Worm (Caenorhabditis elegans) whole organism, young adult: ENCODE results near the gene skp-1.

Experiments
- B0261.1 ChIP-seq: sonication (generic microtip); optimal IDR thresholded peaks from 2 replicates; lab custom pipeline; 2016; ENCODE audit warnings: mild to moderate bottlenecking, missing genetic modification characterization, moderate library complexity, missing compliant biosample characterization
- B0336.3 ChIP-seq: fragments of 200-800 bp; sonication (Bioruptor generic); IDR thresholded peaks from 2 replicates; pipeline ENCODE4 v1.3.6; 2022; ENCODE audit warnings: missing genetic modification characterization, missing compliant biosample characterization
- D2030.7 ChIP-seq: fragments of 200-800 bp; sonication (Bioruptor generic); IDR thresholded peaks from 2 replicates; pipeline ENCODE4 v1.3.6; 2022; ENCODE audit warnings: missing genetic modification reagents, missing genetic modification characterization, missing compliant biosample characterization
- F22D6.2 ChIP-seq: sonication (generic microtip); optimal IDR thresholded peaks from 2 replicates; lab custom pipeline; 2016; ENCODE audit warnings: mild to moderate bottlenecking, missing genetic modification characterization, missing compliant biosample characterization
- F39B2.1 ChIP-seq: fragments of 200-800 bp; sonication (Bioruptor generic); IDR thresholded peaks from 2 replicates; pipeline ENCODE4 v1.3.6; 2022; ENCODE audit warnings: missing genetic modification reagents, missing genetic modification characterization, missing compliant biosample characterization
- Y53F4B.3 ChIP-seq: fragments of 200-800 bp; sonication (Bioruptor generic); IDR thresholded peaks from 2 replicates; pipeline ENCODE4 v1.3.6; 2022; ENCODE audit warnings: missing genetic modification reagents, missing genetic modification characterization, missing compliant biosample characterization
- Y53G8AR.9 ChIP-seq: fragments of 200-800 bp; sonication (Bioruptor generic); conservative IDR thresholded peaks from 2 replicates; pipeline ENCODE4 v1.3.6; 2022; ENCODE audit warnings: missing genetic modification reagents, missing genetic modification characterization, missing compliant biosample characterization
- Y56A3A.18 ChIP-seq: fragments of 200-800 bp; sonication (Bioruptor generic); IDR thresholded peaks from 2 replicates; pipeline ENCODE4 v1.3.6; 2022; ENCODE audit warnings: missing genetic modification reagents, missing genetic modification characterization, missing compliant biosample characterization
- ama-1 ChIP-seq, 3 experiments: fragments of 150-350 bp in 1 of 3; sonication (generic microtip) in 2 of 3; optimal IDR thresholded peaks; 2 replicates each; lab custom pipeline; 2014 to 2018; ENCODE audit warnings: missing biosample characterization in 2 of 3, missing genetic modification characterization in 2 of 3, missing genetic modification reagents in 2 of 3
- athp-1 ChIP-seq: sonication (generic microtip); optimal IDR thresholded peaks from 2 replicates; lab custom pipeline; 2017; ENCODE audit warnings: mild to moderate bottlenecking, missing genetic modification characterization, missing compliant biosample characterization
- attf-3 ChIP-seq: fragments of 200-800 bp; sonication (Bioruptor generic); conservative IDR thresholded peaks from 2 replicates; pipeline ENCODE4 v1.3.6; 2022; ENCODE audit warnings: missing genetic modification reagents, missing genetic modification characterization, missing compliant biosample characterization
- attf-6 ChIP-seq: fragments of 200-800 bp; sonication (Bioruptor generic); IDR thresholded peaks from 2 replicates; pipeline ENCODE4 v1.3.6; 2022; ENCODE audit warnings: missing genetic modification reagents, missing genetic modification characterization, missing compliant biosample characterization
- bed-1 ChIP-seq: fragments of 200-800 bp; sonication (Bioruptor generic); IDR thresholded peaks from 2 replicates; pipeline ENCODE4 v1.3.6; 2022; ENCODE audit warnings: missing genetic modification reagents, missing genetic modification characterization, missing compliant biosample characterization
- ccch-3 ChIP-seq: fragments of 200-800 bp; sonication (Bioruptor generic); optimal IDR thresholded peaks from 2 replicates; lab custom pipeline; 2018; ENCODE audit warnings: mild to moderate bottlenecking, missing genetic modification characterization, missing compliant biosample characterization
- ceh-40 ChIP-seq: fragments of 200-800 bp; sonication (Bioruptor generic); IDR thresholded peaks from 2 replicates; pipeline ENCODE4 v1.3.6; 2022; ENCODE audit warnings: missing genetic modification characterization, missing compliant biosample characterization
- ceh-58 ChIP-seq: fragments of 200-800 bp; sonication (Bioruptor generic); IDR thresholded peaks from 2 replicates; pipeline ENCODE4 v1.3.6; 2022; ENCODE audit warnings: missing genetic modification characterization, missing compliant biosample characterization
- ceh-79 ChIP-seq: sonication (generic microtip); optimal IDR thresholded peaks from 2 replicates; lab custom pipeline; 2017; ENCODE audit warnings: mild to moderate bottlenecking, missing genetic modification characterization, missing compliant biosample characterization
- efl-1 ChIP-seq: fragments of 150-350 bp; optimal IDR thresholded peaks from 2 replicates; lab custom pipeline; 2014; ENCODE audit warnings: missing biosample characterization, missing genetic modification reagents, missing genetic modification characterization
- egl-18 ChIP-seq: fragments of 200-800 bp; sonication (Bioruptor generic); IDR thresholded peaks from 2 replicates; pipeline ENCODE4 v1.3.6; 2022; ENCODE audit warnings: missing genetic modification reagents, missing genetic modification characterization, missing compliant biosample characterization
- egrh-3 ChIP-seq: fragments of 200-800 bp; sonication (Bioruptor generic); IDR thresholded peaks from 2 replicates; pipeline ENCODE4 v1.3.6; 2022; ENCODE audit warnings: missing genetic modification reagents, missing genetic modification characterization, missing compliant biosample characterization
- ekl-4 ChIP-seq: fragments of 200-800 bp; sonication (Bioruptor generic); IDR thresholded peaks from 2 replicates; pipeline ENCODE4 v1.3.6; 2022; ENCODE audit warnings: missing genetic modification reagents, missing genetic modification characterization, missing compliant biosample characterization
- fkh-3 ChIP-seq: sonication (generic microtip); optimal IDR thresholded peaks from 2 replicates; lab custom pipeline; 2016; ENCODE audit warnings: mild to moderate bottlenecking, missing genetic modification characterization, missing compliant biosample characterization
- gei-17 ChIP-seq: fragments of 200-800 bp; sonication (Bioruptor generic); optimal IDR thresholded peaks from 2 replicates; lab custom pipeline; 2018; ENCODE audit warnings: mild to moderate bottlenecking, missing genetic modification characterization, missing compliant biosample characterization
- hsf-1 ChIP-seq: fragments of 200-800 bp; sonication (Bioruptor generic); IDR thresholded peaks from 2 replicates; pipeline ENCODE4 v1.3.6; 2022; ENCODE audit warnings: missing genetic modification reagents, missing genetic modification characterization, missing compliant biosample characterization
- let-607 ChIP-seq, 2 experiments: fragments of 200-800 bp in 1 of 2; sonication (Bioruptor generic) in 1 of 2; sonication (generic microtip) in 1 of 2; optimal IDR thresholded peaks; 2 replicates each; lab custom pipeline; 2016 to 2018; ENCODE audit warnings: mild to moderate bottlenecking in 2 of 2, missing compliant biosample characterization in 2 of 2, missing genetic modification characterization in 2 of 2, moderate library complexity in 2 of 2, missing genotype in 1 of 2
- lin-35 ChIP-seq, 3 experiments: fragments of 150-350 bp in 2 of 3; sonication (generic microtip) in 1 of 3; optimal IDR thresholded peaks; 2 replicates each; lab custom pipeline; 2014 to 2018; ENCODE audit warnings: missing biosample characterization in 3 of 3, missing genetic modification characterization in 3 of 3, missing genetic modification reagents in 3 of 3
- madf-6 ChIP-seq: fragments of 200-800 bp; sonication (Bioruptor generic); IDR thresholded peaks from 2 replicates; pipeline ENCODE4 v1.3.6; 2022; ENCODE audit warnings: missing genetic modification reagents, missing genetic modification characterization, missing compliant biosample characterization
- mcd-1 ChIP-seq: fragments of 200-800 bp; sonication (Bioruptor generic); IDR thresholded peaks from 2 replicates; pipeline ENCODE4 v1.3.6; 2022; ENCODE audit warnings: missing genetic modification reagents, missing genetic modification characterization, missing compliant biosample characterization
- nfya-2 ChIP-seq: fragments of 200-800 bp; sonication (Bioruptor generic); IDR thresholded peaks from 2 replicates; pipeline ENCODE4 v1.3.6; 2022; ENCODE audit warnings: missing genetic modification reagents, missing genetic modification characterization, missing compliant biosample characterization
- nfyb-1 ChIP-seq: fragments of 200-800 bp; sonication (Bioruptor generic); IDR thresholded peaks from 2 replicates; pipeline ENCODE4 v1.3.6; 2022; ENCODE audit warnings: missing genetic modification reagents, missing genetic modification characterization, missing compliant biosample characterization
- pha-4 ChIP-seq: fragments of 150-350 bp; sonication (generic microtip); optimal IDR thresholded peaks from 2 replicates; lab custom pipeline; 2014; ENCODE audit warnings: missing biosample characterization, missing genetic modification reagents, missing genetic modification characterization
- rec-8 ChIP-seq, 2 experiments: sonication (generic microtip); optimal IDR thresholded peaks; 2 replicates each; lab custom pipeline; 2016; ENCODE audit warnings: mild to moderate bottlenecking in 2 of 2, missing genetic modification characterization in 2 of 2, missing genetic modification reagents in 2 of 2, missing genotype in 2 of 2, missing biosample characterization in 1 of 2, missing compliant biosample characterization in 1 of 2, moderate library complexity in 1 of 2
- repo-1 ChIP-seq: sonication (generic microtip); optimal IDR thresholded peaks from 2 replicates; lab custom pipeline; 2017; ENCODE audit warnings: mild to moderate bottlenecking, missing genetic modification characterization, missing compliant biosample characterization
- snpc-1.1 ChIP-seq: sonication (generic microtip); optimal IDR thresholded peaks from 2 replicates; lab custom pipeline; 2017; ENCODE audit warnings: missing genetic modification characterization, mild to moderate bottlenecking, missing compliant biosample characterization, antibody characterized with exemption, moderate library complexity, missing genotype, missing genetic modification reagents; ENCODE audit not compliant: insufficient read depth
- snpc-1.3 ChIP-seq: sonication (generic microtip); optimal IDR thresholded peaks from 2 replicates; lab custom pipeline; 2017; ENCODE audit warnings: missing genetic modification characterization, mild to moderate bottlenecking, missing compliant biosample characterization, antibody characterized with exemption, moderate library complexity, missing genotype, missing genetic modification reagents; ENCODE audit not compliant: insufficient read depth
- snpc-3.4 ChIP-seq: sonication (generic microtip); optimal IDR thresholded peaks from 2 replicates; lab custom pipeline; 2017; ENCODE audit warnings: missing genetic modification characterization, mild to moderate bottlenecking, missing compliant biosample characterization, antibody characterized with exemption, moderate library complexity, missing genotype, missing genetic modification reagents
- somi-1 ChIP-seq: fragments of 200-800 bp; sonication (Bioruptor generic); optimal IDR thresholded peaks from 2 replicates; lab custom pipeline; 2018; ENCODE audit warnings: mild to moderate bottlenecking, missing genetic modification characterization, missing compliant biosample characterization
- tbp1 ChIP-seq: fragments of 200-800 bp; sonication (Bioruptor generic); optimal IDR thresholded peaks from 2 replicates; lab custom pipeline; 2018; ENCODE audit warnings: mild to moderate bottlenecking, missing genetic modification characterization, missing compliant biosample characterization
- ztf-25 ChIP-seq: fragments of 200-800 bp; sonication (Bioruptor generic); IDR thresholded peaks from 2 replicates; pipeline ENCODE4 v1.3.6; 2022; ENCODE audit warnings: missing genetic modification reagents, missing genetic modification characterization, missing compliant biosample characterization
- ztf-28 ChIP-seq: fragments of 200-800 bp; sonication (Bioruptor generic); IDR thresholded peaks from 2 replicates; pipeline ENCODE4 v1.3.6; 2022; ENCODE audit warnings: missing genetic modification reagents, missing genetic modification characterization, missing compliant biosample characterization
- ztf-3 ChIP-seq: fragments of 200-800 bp; sonication (Bioruptor generic); optimal IDR thresholded peaks from 2 replicates; lab custom pipeline; 2018; ENCODE audit warnings: mild to moderate bottlenecking, missing genetic modification characterization, missing compliant biosample characterization

Gene skp-1

ce11 chrV:11656469-11656868 lies 11.2 kb downstream of the skp-1 start:
- TF ChIP-seq rec-8 (tag; optimal IDR thresholded peaks at IDR 0.05; lab: Kevin White, UChicago) (no peak), madf-6 (GFP tag; lab: Robert Waterston, UW) (no peak), pha-4 (tag; lab: Kevin White, UChicago) (no peak), mcd-1 (GFP tag; lab: Robert Waterston, UW) (no peak), Y56A3A.18 (GFP tag; lab: Robert Waterston, UW) (no peak), attf-6 (GFP tag; lab: Robert Waterston, UW) (no peak), F22D6.2 (tag; lab: Kevin White, UChicago) (no peak), gei-17 (GFP tag; lab: Kevin White, UChicago) (no peak), ztf-25 (GFP tag; lab: Robert Waterston, UW) (no peak), F39B2.1 (no peak)

ce11 chrV:11660566-11660965 lies 15.3 kb downstream of the skp-1 start:
- no peak for TF ChIP-seq let-607 (tag; optimal IDR thresholded peaks at IDR 0.05; lab: Kevin White, UChicago)
- TF ChIP-seq lin-35 (GFP tag; optimal IDR thresholded peaks at IDR 0.05; lab: Kevin White, UChicago), result no peak
- no peak for TF ChIP-seq ztf-28 (GFP tag; lab: Robert Waterston, UW)
- no peak for TF ChIP-seq snpc-1.1 (tag; lab: Kevin White, UChicago)
- no peak for TF ChIP-seq B0336.3 (GFP tag; lab: Robert Waterston, UW)
- TF ChIP-seq nfyb-1 (GFP tag; lab: Robert Waterston, UW), result no peak
- no peak for TF ChIP-seq Y53F4B.3 (GFP tag; lab: Robert Waterston, UW)
- no peak for TF ChIP-seq tbp1 (GFP tag; lab: Kevin White, UChicago)
- TF ChIP-seq repo-1 (tag; lab: Kevin White, UChicago), result no peak
- TF ChIP-seq ccch-3 (GFP tag; lab: Kevin White, UChicago), result no peak
- TF ChIP-seq egrh-3 (GFP tag; lab: Robert Waterston, UW), result no peak
- TF ChIP-seq somi-1, result no peak
- no peak for TF ChIP-seq ama-1 (optimal IDR thresholded peaks at IDR 0.05; lab: Kevin White, UChicago)
- no peak for TF ChIP-seq ama-1 (GFP tag; optimal IDR thresholded peaks at IDR 0.05; lab: Kevin White, UChicago)
- no peak for TF ChIP-seq hsf-1 (GFP tag; lab: Robert Waterston, UW)
- TF ChIP-seq rec-8 (tag; optimal IDR thresholded peaks at IDR 0.05; lab: Kevin White, UChicago), result no peak
- no peak for TF ChIP-seq nfya-2
- no peak for TF ChIP-seq attf-3
- TF ChIP-seq Y53G8AR.9 (GFP tag; lab: Robert Waterston, UW), result no peak
- TF ChIP-seq ekl-4 (GFP tag; lab: Robert Waterston, UW), result no peak

- TF ChIP-seq bed-1 (GFP tag; lab: Robert Waterston, UW), result no peak
- TF ChIP-seq snpc-1.1 (tag; lab: Kevin White, UChicago), result no peak
- no peak for TF ChIP-seq somi-1
- TF ChIP-seq ceh-40, result no peak
- no peak for TF ChIP-seq B0336.3 (GFP tag; lab: Robert Waterston, UW)
Measured at ce11 chrV:11664875-11665384, 19.6 kb downstream of the skp-1 start, which contains the start of gene ceh-27. TSS of gene ceh-27 (minus strand) at chrV:11665102.

ce11 chrV:11667176-11667575 lies 21.9 kb downstream of the skp-1 start, which contains the start of gene F46F3.3:
TSS of gene F46F3.3 (plus strand) at chrV:11667476.
- no peak for TF ChIP-seq snpc-3.4
- TF ChIP-seq egl-18, result no peak
- no peak for TF ChIP-seq fkh-3
- no peak for TF ChIP-seq snpc-1.1 (tag; lab: Kevin White, UChicago)
- TF ChIP-seq bed-1 (GFP tag; lab: Robert Waterston, UW), result no peak
- no peak for TF ChIP-seq ztf-3 (GFP tag; lab: Kevin White, UChicago)
- no peak for TF ChIP-seq ceh-79 (tag; lab: Kevin White, UChicago)
- TF ChIP-seq ccch-3 (GFP tag; lab: Kevin White, UChicago), result no peak
- no peak for TF ChIP-seq efl-1 (GFP tag; lab: Kevin White, UChicago)
- no peak for TF ChIP-seq B0261.1 (tag; lab: Kevin White, UChicago)
- TF ChIP-seq ceh-58, result no peak
- no peak for TF ChIP-seq D2030.7 (GFP tag; lab: Robert Waterston, UW)
- TF ChIP-seq ekl-4 (GFP tag; lab: Robert Waterston, UW), result no peak
- no peak for TF ChIP-seq snpc-1.3 (tag; lab: Kevin White, UChicago)
- TF ChIP-seq athp-1, result no peak
